Worm (Caenorhabditis elegans) whole organism, L1 larva: ENCODE measurements around the gene mdt-8.
A peak's percentile ranks its signal among the peaks of the same experiment; 100 is the strongest.

Experiments
- C16A3.4 ChIP-seq: fragments of 150-350 bp; optimal IDR thresholded peaks from 2 replicates; lab custom pipeline; 2014; ENCODE audit warnings: missing biosample characterization, missing genetic modification characterization
- C34B4.2 ChIP-seq: sonication (generic microtip); optimal IDR thresholded peaks from 2 replicates; lab custom pipeline; 2017; ENCODE audit warnings: mild to moderate bottlenecking, missing genetic modification characterization, missing compliant biosample characterization
- alr-1 ChIP-seq: fragments of 200-800 bp; sonication (Bioruptor generic); optimal IDR thresholded peaks from 2 replicates; lab custom pipeline; 2018; ENCODE audit warnings: borderline replicate concordance, mild to moderate bottlenecking, missing genetic modification characterization, missing compliant biosample characterization
- ama-1 ChIP-seq: fragments of 150-350 bp; optimal IDR thresholded peaks from 2 replicates; lab custom pipeline; 2014
- blmp-1 ChIP-seq: fragments of 150-350 bp; optimal IDR thresholded peaks from 2 replicates; lab custom pipeline; 2014; ENCODE audit warnings: missing biosample characterization, missing genetic modification characterization
- ceh-88 ChIP-seq: fragments of 200-800 bp; sonication (Bioruptor generic); IDR thresholded peaks from 2 replicates; pipeline ENCODE4 v1.3.6; 2022; ENCODE audit warnings: missing genetic modification characterization, missing compliant biosample characterization
- ceh-90 ChIP-seq: sonication (generic microtip); optimal IDR thresholded peaks from 2 replicates; lab custom pipeline; 2016; ENCODE audit warnings: missing genetic modification characterization, missing compliant biosample characterization
- dpl-1 ChIP-seq, 3 experiments: fragments of 150-350 bp in 2 of 3; sonication (generic microtip) in 1 of 3; optimal IDR thresholded peaks; 2 replicates each; lab custom pipeline; 2014 to 2017; ENCODE audit warnings: missing biosample characterization in 3 of 3, missing genetic modification characterization in 3 of 3, missing genetic modification reagents in 3 of 3
- dsc-1 ChIP-seq: sonication (generic microtip); optimal IDR thresholded peaks from 2 replicates; lab custom pipeline; 2016; ENCODE audit warnings: mild to moderate bottlenecking, missing genetic modification characterization, missing compliant biosample characterization
- efl-1 ChIP-seq, 4 experiments: fragments of 150-350 bp; optimal IDR thresholded peaks in 3 of 4; peaks in 1 of 4; 1 replicate in 1 of 4; 2 replicates in 3 of 4; lab custom pipeline; 2014; ENCODE audit warnings: missing biosample characterization in 2 of 4, missing genetic modification characterization in 2 of 4, missing genetic modification reagents in 2 of 4
- efl-3 ChIP-seq: fragments of 200-800 bp; sonication (Bioruptor generic); optimal IDR thresholded peaks from 2 replicates; lab custom pipeline; 2018; ENCODE audit warnings: mild to moderate bottlenecking, missing genetic modification characterization, missing compliant biosample characterization
- fkh-10 ChIP-seq: sonication (generic microtip); optimal IDR thresholded peaks from 2 replicates; lab custom pipeline; 2017; ENCODE audit warnings: missing biosample characterization, missing genetic modification reagents, missing genetic modification characterization
- fkh-4 ChIP-seq: sonication (generic microtip); optimal IDR thresholded peaks from 2 replicates; lab custom pipeline; 2016; ENCODE audit warnings: missing compliant biosample characterization, missing genetic modification characterization, borderline replicate concordance
- fkh-8 ChIP-seq: sonication (generic microtip); optimal IDR thresholded peaks from 2 replicates; lab custom pipeline; 2016; ENCODE audit warnings: mild to moderate bottlenecking, missing genetic modification characterization, missing compliant biosample characterization
- fos-1 ChIP-seq: fragments of 150-350 bp; optimal IDR thresholded peaks from 2 replicates; lab custom pipeline; 2014; ENCODE audit warnings: missing biosample characterization, missing genetic modification characterization
- hlh-17 ChIP-seq: fragments of 200-800 bp; sonication (Bioruptor generic); optimal IDR thresholded peaks from 2 replicates; lab custom pipeline; 2018; ENCODE audit warnings: missing genetic modification characterization, mild to moderate bottlenecking, missing compliant biosample characterization, moderate library complexity, borderline replicate concordance
- hlh-4 ChIP-seq: sonication (generic microtip); optimal IDR thresholded peaks from 2 replicates; lab custom pipeline; 2016; ENCODE audit warnings: mild to moderate bottlenecking, missing genetic modification characterization, missing compliant biosample characterization
- hpl-2 ChIP-seq: fragments of 150-350 bp; optimal IDR thresholded peaks from 2 replicates; lab custom pipeline; 2014; ENCODE audit warnings: missing biosample characterization, missing genetic modification reagents, missing genetic modification characterization
- isw-1 ChIP-seq: fragments of 200-800 bp; sonication (Bioruptor generic); IDR thresholded peaks from 2 replicates; pipeline ENCODE4 v1.3.6; 2022; ENCODE audit warnings: missing genetic modification characterization, missing compliant biosample characterization
- lin-13 ChIP-seq: fragments of 150-350 bp; optimal IDR thresholded peaks from 2 replicates; lab custom pipeline; 2014; ENCODE audit warnings: missing biosample characterization, missing genetic modification reagents, missing genetic modification characterization
- lin-14 ChIP-seq: fragments of 200-800 bp; sonication (Bioruptor generic); optimal IDR thresholded peaks from 2 replicates; lab custom pipeline; 2018; ENCODE audit warnings: mild to moderate bottlenecking, missing genetic modification characterization, moderate library complexity, missing compliant biosample characterization
- lir-3 ChIP-seq: sonication (generic microtip); optimal IDR thresholded peaks from 2 replicates; lab custom pipeline; 2016; ENCODE audit warnings: mild to moderate bottlenecking, missing genetic modification characterization, moderate library complexity, missing compliant biosample characterization; ENCODE audit not compliant: poor library complexity
- lsy-2 ChIP-seq, 2 experiments: fragments of 150-350 bp; optimal IDR thresholded peaks; 2 replicates each; lab custom pipeline; 2014; ENCODE audit warnings: missing biosample characterization in 2 of 2, missing genetic modification characterization in 2 of 2
- mdl-1 ChIP-seq, 2 experiments: fragments of 150-350 bp; optimal IDR thresholded peaks; 2 replicates each; lab custom pipeline; 2014 to 2017; ENCODE audit warnings: missing biosample characterization in 2 of 2, missing genetic modification characterization in 2 of 2, inconsistent platforms in 1 of 2
- mef-2 ChIP-seq: fragments of 150-350 bp; optimal IDR thresholded peaks from 2 replicates; lab custom pipeline; 2014; ENCODE audit warnings: missing biosample characterization, missing genetic modification characterization
- mep-1 ChIP-seq: fragments of 150-350 bp; optimal IDR thresholded peaks from 2 replicates; lab custom pipeline; 2014; ENCODE audit warnings: missing biosample characterization, missing genetic modification characterization
- nhr-11 ChIP-seq: fragments of 150-350 bp; optimal IDR thresholded peaks from 2 replicates; lab custom pipeline; 2014; ENCODE audit warnings: missing biosample characterization, missing genetic modification characterization
- nhr-20 ChIP-seq: sonication (generic microtip); optimal IDR thresholded peaks from 2 replicates; lab custom pipeline; 2016; ENCODE audit warnings: mild to moderate bottlenecking, missing genetic modification characterization, missing compliant biosample characterization
- nhr-237 ChIP-seq: fragments of 150-350 bp; optimal IDR thresholded peaks from 2 replicates; lab custom pipeline; 2014; ENCODE audit warnings: missing biosample characterization, missing genetic modification characterization
- nhr-47 ChIP-seq: sonication (generic microtip); optimal IDR thresholded peaks from 2 replicates; lab custom pipeline; 2016; ENCODE audit warnings: mild to moderate bottlenecking, missing genetic modification characterization, moderate library complexity, missing compliant biosample characterization
- nhr-77 ChIP-seq: fragments of 150-350 bp; optimal IDR thresholded peaks from 2 replicates; lab custom pipeline; 2014; ENCODE audit warnings: missing biosample characterization, missing genetic modification characterization
- nhr-85 ChIP-seq: sonication (generic microtip); peaks from one replicate; lab custom pipeline; 2016; ENCODE audit warnings: missing genetic modification characterization, inconsistent platforms, missing compliant biosample characterization
- nhr-90 ChIP-seq: sonication (generic microtip); optimal IDR thresholded peaks from 2 replicates; lab custom pipeline; 2016; ENCODE audit warnings: mild to moderate bottlenecking, missing genetic modification characterization, missing compliant biosample characterization; ENCODE audit not compliant: poor library complexity
- pag-3 ChIP-seq: sonication (generic microtip); optimal IDR thresholded peaks from 2 replicates; lab custom pipeline; 2017; ENCODE audit warnings: missing genetic modification characterization, mild to moderate bottlenecking, missing compliant biosample characterization, antibody characterized with exemption, borderline replicate concordance; ENCODE audit not compliant: insufficient read depth
- pax-3 ChIP-seq: fragments of 200-800 bp; sonication (Bioruptor generic); optimal IDR thresholded peaks from 2 replicates; lab custom pipeline; 2018; ENCODE audit warnings: mild to moderate bottlenecking, missing genetic modification characterization, moderate library complexity, missing compliant biosample characterization
- snu-23 ChIP-seq: sonication (generic microtip); optimal IDR thresholded peaks from 2 replicates; lab custom pipeline; 2016; ENCODE audit warnings: missing genetic modification characterization, missing compliant biosample characterization
- sox-4 ChIP-seq: sonication (generic microtip); optimal IDR thresholded peaks from 2 replicates; lab custom pipeline; 2016; ENCODE audit warnings: missing genetic modification characterization, missing compliant biosample characterization
- sptf-1 ChIP-seq: fragments of 150-350 bp; optimal IDR thresholded peaks from 2 replicates; lab custom pipeline; 2014; ENCODE audit warnings: missing biosample characterization, missing genetic modification characterization
- sup-37 ChIP-seq: fragments of 200-800 bp; sonication (Bioruptor generic); optimal IDR thresholded peaks from 2 replicates; lab custom pipeline; 2018; ENCODE audit warnings: mild to moderate bottlenecking, missing genetic modification characterization, missing compliant biosample characterization
- tbx-2 ChIP-seq: sonication (generic microtip); optimal IDR thresholded peaks from 2 replicates; lab custom pipeline; 2016; ENCODE audit warnings: missing genetic modification characterization, missing compliant biosample characterization
- unc-62 ChIP-seq: fragments of 150-350 bp; optimal IDR thresholded peaks from 2 replicates; lab custom pipeline; 2014; ENCODE audit warnings: missing biosample characterization, missing genetic modification reagents, missing genetic modification characterization
- unc-86 ChIP-seq: sonication (generic microtip); optimal IDR thresholded peaks from 2 replicates; lab custom pipeline; 2016; ENCODE audit warnings: missing genetic modification characterization, missing compliant biosample characterization
- unc-98 ChIP-seq: fragments of 200-800 bp; sonication (Bioruptor generic); IDR thresholded peaks from 2 replicates; pipeline ENCODE4 v1.3.6; 2022; ENCODE audit warnings: missing genetic modification characterization, missing compliant biosample characterization
- vab-15 ChIP-seq: sonication (generic microtip); optimal IDR thresholded peaks from 2 replicates; lab custom pipeline; 2017; ENCODE audit warnings: missing genotype, mild to moderate bottlenecking, missing genetic modification characterization, missing compliant biosample characterization
- zag-1 ChIP-seq: fragments of 150-350 bp; optimal IDR thresholded peaks from 2 replicates; lab custom pipeline; 2014; ENCODE audit warnings: missing biosample characterization, missing genetic modification characterization
- zip-4 ChIP-seq: fragments of 200-800 bp; sonication (Bioruptor generic); optimal IDR thresholded peaks from 2 replicates; lab custom pipeline; 2018; ENCODE audit warnings: mild to moderate bottlenecking, missing genetic modification characterization, moderate library complexity, missing compliant biosample characterization

Gene mdt-8

ce11 chrII:11578327-11578726, 44.7 kb upstream of the mdt-8 start, which contains the start of gene smc-6 (continued):
- TF ChIP-seq isw-1 (GFP tag; lab: Robert Waterston, UW) (peak; percentile 23; the same call in 1 of the 2 replicates), nhr-20 (no peak), ceh-90 (tag; lab: Kevin White, UChicago) (peak; percentile 49), fkh-4 (no peak), blmp-1 (tag; lab: Kevin White, UChicago) (peak; percentile 33), fos-1 (no peak), unc-98 (no peak), hlh-4 (tag; lab: Kevin White, UChicago) (no peak), zip-4 (GFP tag; lab: Kevin White, UChicago) (peak; percentile 90), sox-4 (tag; lab: Kevin White, UChicago) (no peak), mdl-1 (tag; optimal IDR thresholded peaks at IDR 0.05; lab: Kevin White, UChicago) (peak in 1 of 2 experiments; percentile 19), hlh-17 (GFP tag; lab: Kevin White, UChicago) (no peak), nhr-237 (tag; lab: Kevin White, UChicago) (no peak), nhr-11 (tag; lab: Kevin White, UChicago) (no peak), lin-14 (GFP tag; lab: Kevin White, UChicago) (no peak), tbx-2 (no peak), pag-3 (tag; lab: Kevin White, UChicago) (no peak), fkh-10 (GFP tag; lab: Kevin White, UChicago) (no peak), sup-37 (GFP tag; lab: Kevin White, UChicago) (no peak), mef-2 (tag; lab: Kevin White, UChicago) (no peak), zag-1 (tag; lab: Kevin White, UChicago) (no peak), ceh-88 (GFP tag; lab: Robert Waterston, UW) (no peak), hpl-2 (GFP tag; lab: Kevin White, UChicago) (no peak), nhr-47 (tag; lab: Kevin White, UChicago) (no peak), nhr-85 (no peak), dpl-1 (GFP tag; optimal IDR thresholded peaks at IDR 0.05; lab: Kevin White, UChicago) (peak; percentile 57 to 82 (median 74)), ama-1 (no peak), efl-1 (optimal IDR thresholded peaks at IDR 0.05; lab: Kevin White, UChicago) (peak; percentile 67 to 70), efl-1 (GFP tag; optimal IDR thresholded peaks at IDR 0.05 in 1 of 2; lab: Kevin White, UChicago) (peak; percentile 81 to 97), snu-23 (GFP tag; lab: Kevin White, UChicago) (no peak), lir-3 (tag; lab: Kevin White, UChicago) (peak; percentile 33), C34B4.2 (tag; lab: Kevin White, UChicago) (no peak), unc-86 (tag; lab: Kevin White, UChicago) (no peak), mep-1 (tag; lab: Kevin White, UChicago) (peak; percentile 43), unc-62 (GFP tag; lab: Kevin White, UChicago) (no peak), lsy-2 (tag; optimal IDR thresholded peaks at IDR 0.05; lab: Kevin White, UChicago) (peak in 1 of 2 experiments; percentile 70), efl-3 (GFP tag; lab: Kevin White, UChicago) (no peak), lin-13 (GFP tag; lab: Kevin White, UChicago) (no peak), sptf-1 (tag; lab: Kevin White, UChicago) (no peak), alr-1 (no peak), dsc-1 (tag; lab: Kevin White, UChicago) (no peak), pax-3 (no peak), nhr-90 (tag; lab: Kevin White, UChicago) (no peak), nhr-77 (no peak), C16A3.4 (peak; percentile 4), vab-15 (tag; lab: Kevin White, UChicago) (no peak), fkh-8 (tag; lab: Kevin White, UChicago) (peak; percentile 5)
- TF ChIP-seq, all 84 proteins: peak for 17
